Worm (Caenorhabditis elegans): ENCODE results near the gene F09B12.7.

ce11 chrX:15069242-15069641 is 25.6 kb downstream of the F09B12.7 start, which contains the start of gene mam-6:
- TF ChIP-seq nhr-237 (tag; optimal IDR thresholded peaks at IDR 0.05) (no peak), nhr-77 (tag; optimal IDR thresholded peaks at IDR 0.05) (no peak), nhr-12 (tag; optimal IDR thresholded peaks at IDR 0.05) (no peak)

Data from whole organism, L2 larva.